Worm (Caenorhabditis elegans) whole organism, L1 larva: ENCODE data around the gene C14B9.8.

Experiments used
- elt-2 ChIP-seq: sonication (generic microtip); optimal IDR thresholded peaks from 2 replicates; lab custom pipeline; 2016; ENCODE audit warnings: missing genetic modification characterization, mild to moderate bottlenecking, inconsistent platforms, missing compliant biosample characterization, missing genetic modification reagents
- elt-3 ChIP-seq, 6 experiments: fragments of 150-350 bp in 1 of 6; sonication (generic microtip); optimal IDR thresholded peaks; 2 replicates each; lab custom pipeline; 2017 to 2018; ENCODE audit warnings: missing biosample characterization in 6 of 6, missing genetic modification characterization in 6 of 6, inconsistent platforms in 1 of 6
- snpc-4 ChIP-seq: fragments of 150-350 bp; optimal IDR thresholded peaks from 2 replicates; lab custom pipeline; 2014; ENCODE audit warnings: missing biosample characterization, missing genetic modification characterization

- TF ChIP-seq elt-2 (tag; lab: Kevin White, UChicago), result peak; percentile 47
- peak in 2 of 6 experiments; percentile 20 to 43 for TF ChIP-seq elt-3 (tag; optimal IDR thresholded peaks at IDR 0.05; lab: Kevin White, UChicago)
- TF ChIP-seq snpc-4 (tag; lab: Kevin White, UChicago), result peak; percentile 47
Measured at ce11 chrIII:8144574-8145065, at the start of gene C14B9.8, which contains the start of gene mrpl-18.
